Worm (Caenorhabditis elegans) whole organism, L4/young adult: ENCODE results near the gene try-3.

Source experiments
- W03F9.2 ChIP-seq: fragments of 150-350 bp; optimal IDR thresholded peaks from 2 replicates; lab custom pipeline; 2014; ENCODE audit warnings: missing biosample characterization, missing genetic modification characterization
- dao-5 ChIP-seq: sonication (generic microtip); optimal IDR thresholded peaks from 2 replicates; lab custom pipeline; 2016; ENCODE audit warnings: missing genotype, missing genetic modification characterization, moderate library complexity, missing compliant biosample characterization
- him-1 ChIP-seq: sonication (generic microtip); optimal IDR thresholded peaks from 2 replicates; lab custom pipeline; 2016; ENCODE audit warnings: missing genotype, missing genetic modification reagents, missing genetic modification characterization, missing compliant biosample characterization

ce11 chrIV:6572238-6572637 lies 15.3 kb downstream of the try-3 start, which contains the start of gene bicd-1:
- no peak for TF ChIP-seq him-1 (tag; lab: Kevin White, UChicago)
- TF ChIP-seq W03F9.2 (tag; lab: Kevin White, UChicago), result no peak
- TF ChIP-seq dao-5 (tag; lab: Kevin White, UChicago), result no peak
